Worm (Caenorhabditis elegans) whole organism, L1 larva: ENCODE results near the gene nhr-63.
"Not testable (repeated sequence)": the region's sequence is repeated elsewhere in the genome, so short reads cannot be mapped to it uniquely, and the experiment has no call there.

Experiments used
- F16B12.6 ChIP-seq: fragments of 150-350 bp; optimal IDR thresholded peaks from 2 replicates; lab custom pipeline; 2014; ENCODE audit warnings: missing biosample characterization, missing genetic modification characterization
- Y116A8C.19 ChIP-seq: sonication (generic microtip); optimal IDR thresholded peaks from 2 replicates; lab custom pipeline; 2016; ENCODE audit warnings: missing compliant biosample characterization, missing genetic modification characterization, borderline replicate concordance
- alr-1 ChIP-seq: fragments of 200-800 bp; sonication (Bioruptor generic); optimal IDR thresholded peaks from 2 replicates; lab custom pipeline; 2018; ENCODE audit warnings: borderline replicate concordance, mild to moderate bottlenecking, missing genetic modification characterization, missing compliant biosample characterization
- aly-2 ChIP-seq: fragments of 150-350 bp; optimal IDR thresholded peaks from 2 replicates; lab custom pipeline; 2014; ENCODE audit warnings: missing biosample characterization, missing genetic modification characterization
- ama-1 ChIP-seq: fragments of 150-350 bp; optimal IDR thresholded peaks from 2 replicates; lab custom pipeline; 2014
- ceh-63 ChIP-seq: fragments of 200-800 bp; sonication (Bioruptor generic); optimal IDR thresholded peaks from 2 replicates; lab custom pipeline; 2018; ENCODE audit warnings: mild to moderate bottlenecking, missing genetic modification characterization, missing compliant biosample characterization
- ceh-88 ChIP-seq: fragments of 200-800 bp; sonication (Bioruptor generic); IDR thresholded peaks from 2 replicates; pipeline ENCODE4 v1.3.6; 2022; ENCODE audit warnings: missing genetic modification characterization, missing compliant biosample characterization
- dsc-1 ChIP-seq: sonication (generic microtip); optimal IDR thresholded peaks from 2 replicates; lab custom pipeline; 2016; ENCODE audit warnings: mild to moderate bottlenecking, missing genetic modification characterization, missing compliant biosample characterization
- efl-1 ChIP-seq, 4 experiments: fragments of 150-350 bp; optimal IDR thresholded peaks in 3 of 4; peaks in 1 of 4; 1 replicate in 1 of 4; 2 replicates in 3 of 4; lab custom pipeline; 2014; ENCODE audit warnings: missing biosample characterization in 2 of 4, missing genetic modification characterization in 2 of 4, missing genetic modification reagents in 2 of 4
- egl-27 ChIP-seq, 2 experiments: fragments of 150-350 bp in 1 of 2; sonication (generic microtip); optimal IDR thresholded peaks; 3 replicates each; lab custom pipeline; 2017 to 2018; ENCODE audit warnings: missing biosample characterization in 2 of 2, missing genetic modification characterization in 2 of 2, missing genetic modification reagents in 2 of 2
- elt-2 ChIP-seq: sonication (generic microtip); optimal IDR thresholded peaks from 2 replicates; lab custom pipeline; 2016; ENCODE audit warnings: missing genetic modification characterization, mild to moderate bottlenecking, inconsistent platforms, missing compliant biosample characterization, missing genetic modification reagents
- elt-3 ChIP-seq, 6 experiments: fragments of 150-350 bp in 1 of 6; sonication (generic microtip); optimal IDR thresholded peaks; 2 replicates each; lab custom pipeline; 2017 to 2018; ENCODE audit warnings: missing biosample characterization in 6 of 6, missing genetic modification characterization in 6 of 6, inconsistent platforms in 1 of 6
- fkh-4 ChIP-seq: sonication (generic microtip); optimal IDR thresholded peaks from 2 replicates; lab custom pipeline; 2016; ENCODE audit warnings: missing compliant biosample characterization, missing genetic modification characterization, borderline replicate concordance
- grh-1 ChIP-seq: fragments of 200-800 bp; sonication (Bioruptor generic); IDR thresholded peaks from 2 replicates; pipeline ENCODE4 v1.3.6; 2022; ENCODE audit warnings: missing genetic modification reagents, missing genetic modification characterization, missing compliant biosample characterization
- hlh-17 ChIP-seq: fragments of 200-800 bp; sonication (Bioruptor generic); optimal IDR thresholded peaks from 2 replicates; lab custom pipeline; 2018; ENCODE audit warnings: missing genetic modification characterization, mild to moderate bottlenecking, missing compliant biosample characterization, moderate library complexity, borderline replicate concordance
- isw-1 ChIP-seq: fragments of 200-800 bp; sonication (Bioruptor generic); IDR thresholded peaks from 2 replicates; pipeline ENCODE4 v1.3.6; 2022; ENCODE audit warnings: missing genetic modification characterization, missing compliant biosample characterization
- jun-1 ChIP-seq: fragments of 150-350 bp; optimal IDR thresholded peaks from 2 replicates; lab custom pipeline; 2014; ENCODE audit warnings: missing biosample characterization, missing genetic modification reagents, missing genetic modification characterization
- lin-13 ChIP-seq: fragments of 150-350 bp; optimal IDR thresholded peaks from 2 replicates; lab custom pipeline; 2014; ENCODE audit warnings: missing biosample characterization, missing genetic modification reagents, missing genetic modification characterization
- lin-35 ChIP-seq, 2 experiments: fragments of 150-350 bp; optimal IDR thresholded peaks; 2 replicates each; lab custom pipeline; 2014; ENCODE audit warnings: missing biosample characterization in 2 of 2, missing genetic modification characterization in 2 of 2, missing genetic modification reagents in 2 of 2
- lin-39 ChIP-seq: fragments of 150-350 bp; optimal IDR thresholded peaks from 2 replicates; lab custom pipeline; 2014; ENCODE audit warnings: missing biosample characterization, missing genetic modification reagents, missing genetic modification characterization
- lsy-2 ChIP-seq, 2 experiments: fragments of 150-350 bp; optimal IDR thresholded peaks; 2 replicates each; lab custom pipeline; 2014; ENCODE audit warnings: missing biosample characterization in 2 of 2, missing genetic modification characterization in 2 of 2
- mab-9 ChIP-seq: fragments of 200-800 bp; sonication (Bioruptor generic); IDR thresholded peaks from 2 replicates; pipeline ENCODE4 v1.3.6; 2022; ENCODE audit warnings: missing genetic modification reagents, missing genetic modification characterization, missing compliant biosample characterization
- nhr-12 ChIP-seq: sonication (generic microtip); optimal IDR thresholded peaks from 2 replicates; lab custom pipeline; 2017; ENCODE audit warnings: missing biosample characterization, missing genetic modification characterization
- nhr-19 ChIP-seq: fragments of 200-800 bp; sonication (Bioruptor generic); conservative IDR thresholded peaks from 2 replicates; pipeline ENCODE4 v1.3.6; 2022; ENCODE audit warnings: missing genetic modification characterization, missing compliant biosample characterization
- nhr-28 ChIP-seq: fragments of 150-350 bp; optimal IDR thresholded peaks from 2 replicates; lab custom pipeline; 2014; ENCODE audit warnings: missing biosample characterization, missing genetic modification characterization
- nhr-76 ChIP-seq: sonication (generic microtip); optimal IDR thresholded peaks from 2 replicates; lab custom pipeline; 2017; ENCODE audit warnings: missing biosample characterization, missing genetic modification characterization
- nhr-77 ChIP-seq: fragments of 150-350 bp; optimal IDR thresholded peaks from 2 replicates; lab custom pipeline; 2014; ENCODE audit warnings: missing biosample characterization, missing genetic modification characterization
- nhr-84 ChIP-seq: sonication (generic microtip); optimal IDR thresholded peaks from 2 replicates; lab custom pipeline; 2017; ENCODE audit warnings: missing biosample characterization, missing genetic modification characterization
- nhr-85 ChIP-seq: sonication (generic microtip); peaks from one replicate; lab custom pipeline; 2016; ENCODE audit warnings: missing genetic modification characterization, inconsistent platforms, missing compliant biosample characterization
- nhr-90 ChIP-seq: sonication (generic microtip); optimal IDR thresholded peaks from 2 replicates; lab custom pipeline; 2016; ENCODE audit warnings: mild to moderate bottlenecking, missing genetic modification characterization, missing compliant biosample characterization; ENCODE audit not compliant: poor library complexity
- rnt-1 ChIP-seq: sonication (generic microtip); optimal IDR thresholded peaks from 2 replicates; lab custom pipeline; 2016; ENCODE audit warnings: mild to moderate bottlenecking, missing genetic modification characterization, moderate library complexity, missing compliant biosample characterization
- snpc-4 ChIP-seq: fragments of 150-350 bp; optimal IDR thresholded peaks from 2 replicates; lab custom pipeline; 2014; ENCODE audit warnings: missing biosample characterization, missing genetic modification characterization
- sptf-1 ChIP-seq: fragments of 150-350 bp; optimal IDR thresholded peaks from 2 replicates; lab custom pipeline; 2014; ENCODE audit warnings: missing biosample characterization, missing genetic modification characterization
- swsn-7 ChIP-seq: sonication (generic microtip); optimal IDR thresholded peaks from 2 replicates; lab custom pipeline; 2016; ENCODE audit warnings: missing genetic modification characterization, missing compliant biosample characterization
- tbx-2 ChIP-seq: sonication (generic microtip); optimal IDR thresholded peaks from 2 replicates; lab custom pipeline; 2016; ENCODE audit warnings: missing genetic modification characterization, missing compliant biosample characterization
- unc-98 ChIP-seq: fragments of 200-800 bp; sonication (Bioruptor generic); IDR thresholded peaks from 2 replicates; pipeline ENCODE4 v1.3.6; 2022; ENCODE audit warnings: missing genetic modification characterization, missing compliant biosample characterization
- ztf-4 ChIP-seq: fragments of 150-350 bp; optimal IDR thresholded peaks from 2 replicates; lab custom pipeline; 2014; ENCODE audit warnings: missing biosample characterization, missing genetic modification characterization

nhr-63 gene

DNA sequence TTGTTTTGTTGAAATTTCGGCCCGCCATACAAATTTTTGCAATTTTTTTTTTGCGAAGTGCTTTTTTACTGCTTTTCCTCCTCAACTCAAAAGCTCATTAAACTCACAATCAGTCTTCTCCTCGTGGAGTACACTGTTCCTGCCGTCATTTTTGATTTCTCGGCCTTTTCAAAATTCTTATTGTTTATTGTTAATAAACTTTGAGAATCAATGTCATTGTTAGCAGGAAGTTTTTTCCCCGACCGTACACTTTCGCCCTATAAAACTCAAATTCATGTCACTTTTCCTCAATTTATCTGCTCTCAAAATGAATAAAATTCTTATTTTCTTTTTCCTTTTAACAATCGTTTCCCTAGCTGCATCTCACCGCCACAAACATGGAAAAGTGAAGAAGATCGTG lies 26.5 kb upstream of the nhr-63 start, which contains the start of gene clec-232:
clec-232 (plus strand) TSS at position 301 of the 400 bp plus-strand sequence.
- TF ChIP-seq nhr-85 (tag; lab: Kevin White, UChicago) (no peak), nhr-90 (no peak), egl-27 (tag; optimal IDR thresholded peaks at IDR 0.05; lab: Kevin White, UChicago) (no peak), tbx-2 (tag; lab: Kevin White, UChicago) (no peak), fkh-4 (tag; lab: Kevin White, UChicago) (no peak), rnt-1 (tag; lab: Kevin White, UChicago) (no peak), sptf-1 (no peak), elt-3 (tag; optimal IDR thresholded peaks at IDR 0.05; lab: Kevin White, UChicago) (no peak), grh-1 (no peak), ztf-4 (tag; lab: Kevin White, UChicago) (no peak), aly-2 (tag; lab: Kevin White, UChicago) (no peak), alr-1 (no peak), jun-1 (tag; lab: Kevin White, UChicago) (no peak)
- TF ChIP-seq, all 84 proteins: peak for 0

DNA sequence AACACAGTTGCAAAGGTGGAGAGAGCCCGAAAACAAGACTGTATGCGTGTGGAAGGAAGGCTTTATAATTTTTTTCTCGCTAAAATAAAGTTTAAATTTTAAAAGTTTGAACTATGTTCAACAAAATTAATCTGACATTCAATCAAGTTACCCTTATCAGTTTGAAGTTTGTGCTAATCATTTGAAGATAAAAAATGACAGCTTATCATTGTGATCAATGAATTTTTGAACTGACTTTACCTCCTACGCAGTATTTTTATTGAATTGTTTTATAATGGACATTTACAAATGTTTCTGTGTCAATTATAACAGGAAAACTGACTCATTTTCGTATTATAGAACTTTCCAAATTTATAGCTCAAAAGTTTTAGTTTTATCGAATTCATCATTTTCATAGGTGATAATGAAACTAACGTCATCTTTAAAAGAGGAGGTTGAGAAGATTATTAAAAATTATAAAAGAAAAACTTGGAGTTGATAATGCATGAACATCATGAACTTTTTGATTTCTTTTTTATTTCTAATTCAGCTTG lies 24.1 kb upstream of the nhr-63 start, which contains the start of gene oac-20:
oac-20 (plus strand) TSS at position 483 of the 533 bp plus-strand sequence.
- TF ChIP-seq Y116A8C.19 (tag; lab: Kevin White, UChicago) (no peak), elt-2 (peak; percentile 84), nhr-28 (no peak), lin-39 (tag; lab: Kevin White, UChicago) (no peak)

DNA sequence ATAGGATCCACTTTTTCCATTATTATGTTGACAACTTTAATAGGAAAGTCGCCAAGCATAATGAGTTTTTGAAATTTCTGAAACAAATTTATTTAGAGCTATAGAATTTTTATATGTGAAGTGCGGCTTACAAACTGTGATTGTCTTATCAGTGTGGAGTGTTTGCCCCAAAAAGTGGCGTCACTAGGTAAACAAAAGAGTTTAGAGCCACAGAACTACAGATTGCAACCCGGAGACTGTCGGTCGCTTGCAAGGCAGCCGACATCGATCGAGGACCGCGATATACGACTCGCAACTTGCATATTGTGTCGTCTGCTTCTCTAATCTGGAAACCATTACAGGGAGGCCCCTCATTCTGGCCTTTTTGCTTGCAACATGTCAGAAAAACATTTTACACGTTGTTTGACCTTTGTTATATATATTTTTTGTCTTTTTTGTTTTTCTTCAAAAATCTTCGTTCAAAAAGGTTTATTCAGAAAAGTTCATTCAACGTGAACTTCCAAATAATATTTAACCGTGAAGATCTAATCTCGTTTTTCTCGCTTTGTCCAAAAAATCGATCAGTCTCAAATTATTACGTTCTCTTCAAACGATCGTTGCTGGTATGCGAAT lies 19.5 kb upstream of the nhr-63 start, which contains the start of the genes fbxa-99 and F36G9.13:
fbxa-99 (minus strand) TSS at position 122 of the 612 bp plus-strand sequence.
F36G9.13 (plus strand) TSS at position 562 of the 612 bp plus-strand sequence.
- TF ChIP-seq F16B12.6 (tag; lab: Kevin White, UChicago) = no peak
- TF ChIP-seq lin-35 (GFP tag; optimal IDR thresholded peaks at IDR 0.05; lab: Kevin White, UChicago) = peak in 1 of 2 experiments; percentile 12
- TF ChIP-seq elt-2 = peak; percentile 72
- peak; percentile 67 for TF ChIP-seq snpc-4
- TF ChIP-seq, all 84 proteins: peak for 3

ce11 chrV:15988074-15988473 lies 14.3 kb upstream of the nhr-63 start, which contains the start of gene F36G9.15:
Gene F36G9.15, minus strand, starts transcription at chrV:15988174.
- no peak for TF ChIP-seq snpc-4

DNA sequence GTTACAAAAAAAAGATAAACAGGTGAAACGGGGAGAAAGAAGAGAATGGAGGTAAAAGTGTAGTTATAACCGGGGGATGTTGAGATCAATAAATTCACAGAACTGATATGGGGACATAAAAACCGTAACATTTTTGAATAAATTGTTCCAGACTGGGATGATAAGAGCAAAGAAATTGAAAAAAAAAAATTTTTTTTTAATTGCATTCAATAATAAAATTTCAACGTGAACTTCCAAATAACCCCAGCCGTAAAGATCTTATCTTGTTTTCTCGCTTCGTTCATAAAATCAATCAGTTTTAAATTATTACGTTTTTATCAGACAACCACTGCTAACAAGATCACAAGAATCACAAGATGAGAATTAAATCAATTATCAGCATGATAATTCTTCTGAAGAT lies 10.5 kb upstream of the nhr-63 start, which contains the start of gene C06C6.7:
C06C6.7 (plus strand) TSS at position 301 of the 400 bp plus-strand sequence.
- TF ChIP-seq unc-98 (GFP tag; lab: Robert Waterston, UW); rnt-1 (tag; lab: Kevin White, UChicago); nhr-76 (tag; lab: Kevin White, UChicago): not testable (repeated sequence)

DNA sequence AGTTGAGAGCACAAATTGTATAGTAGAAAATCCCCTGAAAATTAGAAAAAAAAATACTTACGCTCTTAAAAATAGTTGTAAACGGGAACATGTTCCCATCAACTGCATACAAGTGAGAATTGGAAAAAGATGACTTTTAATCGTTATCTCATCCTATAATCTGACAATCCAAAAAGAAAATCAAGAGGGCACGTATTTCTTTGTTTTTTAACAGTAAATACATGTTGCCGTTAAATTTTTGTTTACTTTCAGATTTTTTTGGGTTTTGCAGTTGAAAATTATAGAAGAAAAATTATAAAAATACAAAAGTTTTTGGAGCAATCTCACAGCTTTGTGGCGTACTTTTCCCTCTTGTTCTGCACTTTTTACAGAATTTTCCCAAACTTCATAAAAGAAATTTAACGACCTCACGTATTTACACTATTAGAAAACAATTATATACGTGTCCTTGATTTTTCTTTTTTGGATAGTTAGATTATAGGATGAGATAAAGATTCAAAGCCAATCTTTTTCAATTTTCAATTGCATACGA lies 5.7 kb upstream of the nhr-63 start, which contains the start of the genes C06C6.9 and C06C6.8:
C06C6.9 (minus strand) TSS at position 101 of the 532 bp plus-strand sequence.
C06C6.8 (plus strand) TSS at position 482 of the 532 bp plus-strand sequence.
- TF ChIP-seq lin-13 (no peak), efl-1 (optimal IDR thresholded peaks at IDR 0.05; lab: Kevin White, UChicago) (no peak), efl-1 (GFP tag; optimal IDR thresholded peaks at IDR 0.05 in 1 of 2; lab: Kevin White, UChicago) (peak in 1 of 2 experiments; percentile 70)

DNA sequence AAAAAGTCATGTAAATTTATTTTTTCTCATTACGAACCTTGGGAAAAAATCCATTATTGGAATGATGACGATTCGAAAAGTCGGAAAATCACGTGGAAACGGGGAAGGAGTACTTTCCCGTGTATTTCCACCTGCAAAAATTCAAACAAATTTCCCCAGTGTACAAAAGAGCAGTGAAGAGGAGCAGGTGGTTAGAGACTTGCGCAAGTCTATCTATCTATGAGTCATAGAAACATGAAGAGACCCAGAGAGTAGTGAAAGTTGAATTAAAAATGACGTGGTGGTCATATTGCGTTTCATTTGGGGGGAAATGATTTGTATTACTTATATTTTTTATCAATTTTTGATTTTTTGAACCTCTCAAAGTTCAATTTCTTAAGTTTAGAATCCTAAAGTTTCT lies 2.0 kb upstream of the nhr-63 start, which contains the start of gene nhr-50:
nhr-50 (minus strand) TSS at position 199 of the 400 bp plus-strand sequence.
- TF ChIP-seq nhr-84 (tag; lab: Kevin White, UChicago) (no peak), mab-9 (GFP tag; lab: Robert Waterston, UW) (no peak), dsc-1 (tag; lab: Kevin White, UChicago) (no peak), nhr-12 (tag; lab: Kevin White, UChicago) (no peak), hlh-17 (no peak), lsy-2 (tag; optimal IDR thresholded peaks at IDR 0.05; lab: Kevin White, UChicago) (peak; percentile 2 to 43), nhr-19 (GFP tag; lab: Robert Waterston, UW) (no peak; the same call in 1 of the 2 replicates), isw-1 (GFP tag; lab: Robert Waterston, UW) (no peak; the same call in 1 of the 2 replicates), aly-2 (tag; lab: Kevin White, UChicago) (no peak), nhr-77 (tag; lab: Kevin White, UChicago) (peak; percentile 51), ceh-88 (GFP tag; lab: Robert Waterston, UW) (no peak), ama-1 (lab: Kevin White, UChicago) (no peak), swsn-7 (tag; lab: Kevin White, UChicago) (peak; percentile 36), nhr-76 (tag; lab: Kevin White, UChicago) (no peak), jun-1 (tag; lab: Kevin White, UChicago) (peak; percentile 93), lin-39 (tag; lab: Kevin White, UChicago) (no peak), nhr-90 (peak; percentile 36), grh-1 (no peak), ceh-63 (no peak)
